Worm (Caenorhabditis elegans): ENCODE data around the gene npr-38.

DNA sequence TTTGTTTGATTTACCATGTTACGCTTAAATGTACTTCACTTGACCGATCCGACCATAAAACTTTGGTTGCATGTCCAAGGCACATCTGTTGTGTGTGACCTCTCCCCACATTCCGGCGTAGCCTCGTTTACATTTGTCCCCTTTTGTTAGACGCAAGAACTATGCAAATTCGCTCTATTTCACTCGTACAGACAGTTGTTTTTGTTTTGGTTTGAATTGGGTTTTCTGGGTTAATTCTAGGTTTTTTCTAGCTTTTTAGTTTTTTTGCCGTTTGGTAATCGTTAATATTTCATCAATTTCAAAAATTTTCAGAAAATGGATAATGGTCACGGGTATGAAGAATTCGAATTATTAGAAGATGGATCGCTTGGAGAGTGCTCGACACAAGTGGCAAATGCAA lies 18.7 kb upstream of the npr-38 start, which contains the start of gene mom-1:
- no peak for TF ChIP-seq unc-62 (GFP tag; optimal IDR thresholded peaks at IDR 0.05)
- TF ChIP-seq nhr-237 (tag; optimal IDR thresholded peaks at IDR 0.05), result no peak
